Worm (Caenorhabditis elegans) whole organism, L3 larva: ENCODE data around the gene daam-1.

ENCODE experiments used
- R02D3.7 ChIP-seq: fragments of 150-350 bp; optimal IDR thresholded peaks from 2 replicates; lab custom pipeline; 2014; ENCODE audit warnings: missing biosample characterization, missing genetic modification characterization
- aly-2 ChIP-seq: fragments of 150-350 bp; optimal IDR thresholded peaks from 2 replicates; lab custom pipeline; 2014; ENCODE audit warnings: missing biosample characterization, missing genetic modification characterization
- ama-1 ChIP-seq: fragments of 150-350 bp; optimal IDR thresholded peaks from 2 replicates; lab custom pipeline; 2018
- ceh-16 ChIP-seq: sonication (generic microtip); optimal IDR thresholded peaks from 2 replicates; lab custom pipeline; 2017; ENCODE audit warnings: missing biosample characterization, missing genetic modification characterization
- ceh-28 ChIP-seq: fragments of 150-350 bp; optimal IDR thresholded peaks from 2 replicates; lab custom pipeline; 2014; ENCODE audit warnings: missing biosample characterization, missing genetic modification reagents, missing genetic modification characterization
- ceh-82 ChIP-seq: fragments of 150-350 bp; optimal IDR thresholded peaks from 2 replicates; lab custom pipeline; 2014; ENCODE audit warnings: missing biosample characterization, missing genetic modification characterization
- egl-27 ChIP-seq: sonication (generic microtip); optimal IDR thresholded peaks from 4 replicates; lab custom pipeline; 2017; ENCODE audit warnings: missing biosample characterization, missing genetic modification reagents, missing genetic modification characterization
- elt-1 ChIP-seq: fragments of 150-350 bp; optimal IDR thresholded peaks from 2 replicates; lab custom pipeline; 2014; ENCODE audit warnings: missing biosample characterization, missing genetic modification characterization
- elt-2 ChIP-seq: sonication (generic microtip); optimal IDR thresholded peaks from 2 replicates; lab custom pipeline; 2016; ENCODE audit warnings: missing genetic modification reagents, mild to moderate bottlenecking, missing genetic modification characterization, missing compliant biosample characterization
- elt-3 ChIP-seq, 3 experiments: fragments of 150-350 bp in 1 of 3; sonication (generic microtip) in 2 of 3; optimal IDR thresholded peaks; 2 replicates in 2 of 3; 4 replicates in 1 of 3; lab custom pipeline; 2014 to 2017; ENCODE audit warnings: missing biosample characterization in 3 of 3, missing genetic modification characterization in 3 of 3
- fkh-2 ChIP-seq: fragments of 150-350 bp; optimal IDR thresholded peaks from 2 replicates; lab custom pipeline; 2014; ENCODE audit warnings: missing biosample characterization, missing genetic modification reagents, missing genetic modification characterization
- fos-1 ChIP-seq: fragments of 150-350 bp; optimal IDR thresholded peaks from 2 replicates; lab custom pipeline; 2014; ENCODE audit warnings: missing biosample characterization, missing genetic modification characterization
- hmg-11 ChIP-seq: sonication (generic microtip); optimal IDR thresholded peaks from 2 replicates; lab custom pipeline; 2016; ENCODE audit warnings: missing genetic modification characterization, missing compliant biosample characterization
- jun-1 ChIP-seq: fragments of 150-350 bp; optimal IDR thresholded peaks from 2 replicates; lab custom pipeline; 2014; ENCODE audit warnings: missing biosample characterization, missing genetic modification reagents, missing genetic modification characterization
- lsy-12 ChIP-seq: sonication (generic microtip); optimal IDR thresholded peaks from 2 replicates; lab custom pipeline; 2016; ENCODE audit warnings: mild to moderate bottlenecking, missing genetic modification characterization, missing compliant biosample characterization
- mdl-1 ChIP-seq: fragments of 150-350 bp; optimal IDR thresholded peaks from 2 replicates; lab custom pipeline; 2014; ENCODE audit warnings: missing biosample characterization, missing genetic modification characterization
- mml-1 ChIP-seq: fragments of 150-350 bp; sonication (generic microtip); optimal IDR thresholded peaks from 3 replicates; lab custom pipeline; 2014; ENCODE audit warnings: missing biosample characterization, missing genetic modification characterization
- nfya-1 ChIP-seq: sonication (generic microtip); optimal IDR thresholded peaks from 2 replicates; lab custom pipeline; 2017; ENCODE audit warnings: missing genetic modification characterization, mild to moderate bottlenecking, missing compliant biosample characterization, antibody characterized with exemption, moderate library complexity; ENCODE audit not compliant: insufficient read depth
- nhr-237 ChIP-seq: fragments of 150-350 bp; optimal IDR thresholded peaks from 2 replicates; lab custom pipeline; 2014; ENCODE audit warnings: missing biosample characterization, missing genetic modification characterization
- nhr-25 ChIP-seq: sonication (generic microtip); optimal IDR thresholded peaks from 2 replicates; lab custom pipeline; 2017; ENCODE audit warnings: missing biosample characterization, missing genetic modification characterization
- nhr-28 ChIP-seq: fragments of 150-350 bp; optimal IDR thresholded peaks from 2 replicates; lab custom pipeline; 2014; ENCODE audit warnings: missing biosample characterization, missing genetic modification characterization
- nhr-43 ChIP-seq: sonication (generic microtip); optimal IDR thresholded peaks from 2 replicates; lab custom pipeline; 2016; ENCODE audit warnings: mild to moderate bottlenecking, missing genetic modification characterization, missing compliant biosample characterization; ENCODE audit not compliant: poor library complexity, severe bottlenecking
- nhr-67 ChIP-seq: fragments of 150-350 bp; optimal IDR thresholded peaks from 2 replicates; lab custom pipeline; 2014; ENCODE audit warnings: missing biosample characterization, missing genetic modification characterization
- nhr-76 ChIP-seq: fragments of 150-350 bp; sonication (generic microtip); optimal IDR thresholded peaks from 5 replicates; lab custom pipeline; 2014; ENCODE audit warnings: missing biosample characterization, missing genetic modification characterization
- nhr-77 ChIP-seq: fragments of 150-350 bp; optimal IDR thresholded peaks from 2 replicates; lab custom pipeline; 2014; ENCODE audit warnings: missing biosample characterization, missing genetic modification characterization
- pha-4 ChIP-seq: fragments of 150-350 bp; optimal IDR thresholded peaks from 2 replicates; lab custom pipeline; 2014; ENCODE audit warnings: missing biosample characterization, missing genetic modification reagents, missing genetic modification characterization
- pqm-1 ChIP-seq: fragments of 150-350 bp; optimal IDR thresholded peaks from 2 replicates; lab custom pipeline; 2017; ENCODE audit warnings: missing biosample characterization, missing genetic modification characterization, inconsistent platforms
- skn-1 ChIP-seq: fragments of 150-350 bp; optimal IDR thresholded peaks from 2 replicates; lab custom pipeline; 2014; ENCODE audit warnings: missing biosample characterization, missing genetic modification characterization
- tbx-2 ChIP-seq: sonication (generic microtip); optimal IDR thresholded peaks from 2 replicates; lab custom pipeline; 2016; ENCODE audit warnings: mild to moderate bottlenecking, missing genetic modification characterization, missing compliant biosample characterization
- unc-39 ChIP-seq: sonication (generic microtip); optimal IDR thresholded peaks from 4 replicates; lab custom pipeline; 2017; ENCODE audit warnings: missing biosample characterization, missing genetic modification characterization
- zag-1 ChIP-seq: fragments of 150-350 bp; optimal IDR thresholded peaks from 2 replicates; lab custom pipeline; 2014; ENCODE audit warnings: missing biosample characterization, missing genetic modification characterization
- ztf-11 ChIP-seq: fragments of 150-350 bp; optimal IDR thresholded peaks from 2 replicates; lab custom pipeline; 2014; ENCODE audit warnings: missing biosample characterization, missing genetic modification characterization
- ztf-4 ChIP-seq: fragments of 150-350 bp; optimal IDR thresholded peaks from 2 replicates; lab custom pipeline; 2014; ENCODE audit warnings: missing biosample characterization, missing genetic modification characterization

daam-1 gene

DNA sequence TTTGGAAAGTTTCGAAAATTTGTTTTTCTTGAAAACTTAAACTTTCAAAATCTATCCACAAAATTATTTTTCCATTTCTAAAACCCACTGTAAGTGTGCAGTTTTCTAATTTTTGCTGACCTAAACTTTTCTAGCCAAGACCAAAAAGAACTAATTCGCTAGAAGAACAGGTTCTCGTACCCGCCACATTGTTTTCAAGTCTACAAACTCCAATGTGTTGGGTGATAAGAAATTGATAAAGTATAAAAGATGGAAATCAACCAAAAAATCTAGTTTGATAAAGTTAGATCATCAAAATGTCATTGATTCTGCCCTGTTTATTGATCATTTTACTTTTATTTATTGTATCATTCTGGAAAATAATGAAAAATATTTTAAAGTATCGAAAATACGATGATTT, 24.7 kb downstream of the daam-1 start, which contains the start of gene cyp-29A3:
cyp-29A3 (plus strand) TSS at position 269 of the 400 bp plus-strand sequence.
- peak; percentile 20 for TF ChIP-seq elt-2 (tag; lab: Kevin White, UChicago)
- no peak for TF ChIP-seq ceh-28

DNA sequence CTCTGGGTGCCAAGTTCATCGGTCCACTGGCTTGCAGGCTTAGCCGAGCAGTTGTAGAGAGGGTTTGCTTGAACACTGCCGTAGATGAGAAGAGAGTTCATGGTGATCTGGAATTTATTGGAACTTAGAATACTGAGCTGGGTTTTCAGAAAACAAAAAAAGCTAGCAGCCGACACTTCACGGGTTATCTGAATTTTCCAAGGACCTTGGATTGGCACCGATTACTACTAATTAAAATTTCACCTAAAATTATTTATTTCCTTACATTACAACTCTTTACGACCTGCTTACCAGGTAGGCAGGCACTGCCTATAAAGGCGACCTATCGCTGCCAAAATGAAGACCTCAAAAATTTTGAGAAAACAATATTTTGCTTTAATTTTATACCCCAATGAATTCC, 27.7 kb downstream of the daam-1 start, which contains the start of gene srt-52:
srt-52 (minus strand) TSS at position 101 of the 400 bp plus-strand sequence.
- no peak for TF ChIP-seq nhr-43 (tag; lab: Kevin White, UChicago)
- no peak for TF ChIP-seq skn-1 (tag; lab: Kevin White, UChicago)
- no peak for TF ChIP-seq elt-2 (tag; lab: Kevin White, UChicago)
- TF ChIP-seq ama-1: no peak
- TF ChIP-seq nhr-237 (tag; lab: Kevin White, UChicago): no peak
- TF ChIP-seq hmg-11 (tag; lab: Kevin White, UChicago): no peak
- TF ChIP-seq elt-3 (tag; optimal IDR thresholded peaks at IDR 0.05; lab: Kevin White, UChicago): no peak

DNA sequence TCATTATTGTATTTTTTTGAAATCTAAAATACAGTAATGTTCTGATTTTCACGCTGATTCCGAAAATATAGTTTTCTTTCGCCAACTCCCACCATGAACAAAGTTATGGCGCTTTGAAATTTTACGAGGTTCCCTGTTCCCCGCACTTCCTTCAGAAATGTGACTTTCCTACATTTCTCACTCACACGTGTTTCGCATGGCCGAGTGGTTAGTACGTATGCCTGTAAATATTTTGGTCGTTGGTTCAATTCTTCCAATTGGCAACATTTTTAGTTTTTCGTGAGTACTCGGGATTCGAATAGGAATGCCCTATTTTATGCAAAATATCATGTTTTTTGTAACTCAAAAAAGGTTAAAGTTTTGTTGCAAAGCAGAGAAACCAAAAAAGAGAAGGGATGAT, 30.3 kb downstream of the daam-1 start:
- TF ChIP-seq ztf-11 (tag; lab: Kevin White, UChicago): no peak
- no peak for TF ChIP-seq ama-1
- no peak for TF ChIP-seq ceh-16 (tag; lab: Kevin White, UChicago)
- TF ChIP-seq nhr-43 (tag; lab: Kevin White, UChicago): peak; percentile 60
- TF ChIP-seq jun-1 (tag; lab: Kevin White, UChicago): peak; percentile 7
- no peak for TF ChIP-seq egl-27 (tag; lab: Kevin White, UChicago)
- no peak for TF ChIP-seq elt-1 (tag; lab: Kevin White, UChicago)
- peak; percentile 25 for TF ChIP-seq nhr-76 (tag; lab: Kevin White, UChicago)
- no peak for TF ChIP-seq fkh-2 (tag; lab: Kevin White, UChicago)
- peak; percentile 25 for TF ChIP-seq mdl-1
- peak; percentile 30 for TF ChIP-seq elt-2 (tag; lab: Kevin White, UChicago)
- TF ChIP-seq hmg-11 (tag; lab: Kevin White, UChicago): peak; percentile 21
- TF ChIP-seq pha-4 (tag; lab: Kevin White, UChicago): peak; percentile 31
- TF ChIP-seq zag-1 (tag; lab: Kevin White, UChicago): no peak
- no peak for TF ChIP-seq ceh-82 (tag; lab: Kevin White, UChicago)
- TF ChIP-seq nhr-237 (tag; lab: Kevin White, UChicago): no peak
- no peak for TF ChIP-seq R02D3.7 (tag; lab: Kevin White, UChicago)
- no peak for TF ChIP-seq fos-1 (tag; lab: Kevin White, UChicago)
- no peak for TF ChIP-seq nhr-28 (tag; lab: Kevin White, UChicago)
- peak; percentile 20 for TF ChIP-seq nfya-1
- peak; percentile 45 for TF ChIP-seq tbx-2 (tag; lab: Kevin White, UChicago)
- no peak for TF ChIP-seq ceh-28
- TF ChIP-seq unc-39 (tag; lab: Kevin White, UChicago): no peak
- TF ChIP-seq lsy-12 (tag; lab: Kevin White, UChicago): peak; percentile 57
- TF ChIP-seq ztf-4: no peak

DNA sequence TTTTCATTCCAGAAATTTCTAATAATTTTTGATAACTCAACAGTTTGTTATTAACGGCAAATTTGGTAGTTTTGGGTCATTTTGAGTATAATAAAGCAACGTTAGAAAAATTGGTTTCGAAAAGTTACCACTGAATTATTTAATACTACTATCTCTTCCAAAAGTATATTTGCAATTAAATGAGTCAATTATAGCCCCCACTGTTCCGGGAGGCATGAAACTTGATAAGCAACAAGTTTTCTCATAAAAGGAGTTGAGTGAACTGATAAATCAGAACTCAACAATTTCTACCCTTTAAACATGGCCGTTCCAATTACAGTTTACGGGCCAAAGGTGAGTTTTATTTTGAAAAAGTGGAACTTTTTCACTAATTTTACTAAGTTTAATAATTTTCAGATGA, 35.0 kb downstream of the daam-1 start, which contains the start of gene B0348.1:
B0348.1 (plus strand) TSS at position 301 of the 400 bp plus-strand sequence.
- TF ChIP-seq elt-2 (tag; lab: Kevin White, UChicago): no peak
- TF ChIP-seq mml-1 (tag; lab: Kevin White, UChicago): no peak
- no peak for TF ChIP-seq jun-1 (tag; lab: Kevin White, UChicago)
- no peak for TF ChIP-seq aly-2
- TF ChIP-seq nhr-25 (tag; lab: Kevin White, UChicago): no peak
- no peak for TF ChIP-seq nhr-77 (tag; lab: Kevin White, UChicago)

DNA sequence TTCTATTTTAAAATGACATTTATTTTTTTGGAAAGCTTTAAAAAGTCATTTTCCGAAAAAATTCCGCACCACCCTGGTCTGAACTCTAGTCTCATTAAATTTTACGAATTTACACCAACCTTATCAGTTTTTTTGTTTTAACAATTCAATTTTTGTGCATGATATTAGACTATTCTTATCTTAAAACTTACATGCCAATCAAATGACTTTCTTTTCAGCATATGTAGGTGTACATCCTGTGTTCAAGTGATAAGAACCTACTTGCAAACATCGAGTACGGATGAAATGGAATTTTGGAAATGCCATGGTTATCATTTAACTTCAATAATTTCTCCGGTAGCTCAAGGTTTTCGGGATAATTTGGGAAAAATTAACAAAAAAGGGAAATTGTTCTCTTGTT, 35.8 kb downstream of the daam-1 start:
- TF ChIP-seq ceh-28 (no peak), fkh-2 (tag; lab: Kevin White, UChicago) (no peak), nhr-67 (tag; lab: Kevin White, UChicago) (no peak), jun-1 (tag; lab: Kevin White, UChicago) (peak; percentile 40), zag-1 (tag; lab: Kevin White, UChicago) (no peak), elt-2 (tag; lab: Kevin White, UChicago) (peak; percentile 92), pqm-1 (tag; lab: Kevin White, UChicago) (peak; percentile 71), pha-4 (tag; lab: Kevin White, UChicago) (peak; percentile 20), nfya-1 (no peak)
